Worm (Caenorhabditis elegans) whole organism, L4 larva: ENCODE measurements around the gene W06H8.6.

Source experiments
- ZK546.5 ChIP-seq, 2 experiments: sonication (generic microtip); optimal IDR thresholded peaks; 2 replicates each; lab custom pipeline; 2017; ENCODE audit warnings: missing biosample characterization in 2 of 2, missing genetic modification characterization in 2 of 2
- aha-1 ChIP-seq: fragments of 150-350 bp; peaks from one replicate; lab custom pipeline; 2014; ENCODE audit warnings: missing biosample characterization, missing genetic modification characterization
- fkh-10 ChIP-seq: fragments of 150-350 bp; optimal IDR thresholded peaks from 2 replicates; lab custom pipeline; 2014; ENCODE audit warnings: missing biosample characterization, missing genetic modification reagents, missing genetic modification characterization
- hlh-11 ChIP-seq: fragments of 200-800 bp; sonication (Bioruptor generic); optimal IDR thresholded peaks from 2 replicates; lab custom pipeline; 2018; ENCODE audit warnings: mild to moderate bottlenecking, missing genetic modification characterization, missing compliant biosample characterization
- lin-13 ChIP-seq: fragments of 150-350 bp; optimal IDR thresholded peaks from 2 replicates; lab custom pipeline; 2014; ENCODE audit warnings: missing biosample characterization, missing genetic modification reagents, missing genetic modification characterization
- lin-29 ChIP-seq: fragments of 200-800 bp; sonication (Bioruptor generic); IDR thresholded peaks from 2 replicates; pipeline ENCODE4 v1.3.6; 2022; ENCODE audit warnings: missing genetic modification reagents, missing genetic modification characterization, missing compliant biosample characterization
- mdl-1 ChIP-seq, 2 experiments: fragments of 150-350 bp in 1 of 2; sonication (generic microtip) in 1 of 2; optimal IDR thresholded peaks; 2 replicates each; lab custom pipeline; 2014 to 2017; ENCODE audit warnings: missing biosample characterization in 2 of 2, missing genetic modification characterization in 2 of 2
- nhr-42 ChIP-seq: fragments of 200-800 bp; sonication (Bioruptor generic); IDR thresholded peaks from 2 replicates; pipeline ENCODE4 v1.3.6; 2022; ENCODE audit warnings: missing genetic modification characterization, missing compliant biosample characterization
- pha-4 ChIP-seq, 2 experiments: fragments of 150-350 bp in 1 of 2; fragments of 200-800 bp in 1 of 2; sonication (Bioruptor generic) in 1 of 2; IDR thresholded peaks in 1 of 2; optimal IDR thresholded peaks in 1 of 2; 2 replicates each; pipeline versions ENCODE4 v1.3.6 to Lab custom; 2014 to 2022; ENCODE audit warnings: missing genetic modification characterization in 2 of 2, missing genetic modification reagents in 2 of 2, missing biosample characterization in 1 of 2, missing compliant biosample characterization in 1 of 2
- pqm-1 ChIP-seq: sonication (generic microtip); optimal IDR thresholded peaks from 2 replicates; lab custom pipeline; 2017; ENCODE audit warnings: missing biosample characterization, missing genetic modification characterization
- skn-1 ChIP-seq: fragments of 150-350 bp; optimal IDR thresholded peaks from 2 replicates; lab custom pipeline; 2014; ENCODE audit warnings: missing biosample characterization, missing genetic modification characterization
- snpc-4 ChIP-seq: fragments of 150-350 bp; optimal IDR thresholded peaks from 2 replicates; lab custom pipeline; 2014; ENCODE audit warnings: missing biosample characterization, missing genetic modification characterization

DNA sequence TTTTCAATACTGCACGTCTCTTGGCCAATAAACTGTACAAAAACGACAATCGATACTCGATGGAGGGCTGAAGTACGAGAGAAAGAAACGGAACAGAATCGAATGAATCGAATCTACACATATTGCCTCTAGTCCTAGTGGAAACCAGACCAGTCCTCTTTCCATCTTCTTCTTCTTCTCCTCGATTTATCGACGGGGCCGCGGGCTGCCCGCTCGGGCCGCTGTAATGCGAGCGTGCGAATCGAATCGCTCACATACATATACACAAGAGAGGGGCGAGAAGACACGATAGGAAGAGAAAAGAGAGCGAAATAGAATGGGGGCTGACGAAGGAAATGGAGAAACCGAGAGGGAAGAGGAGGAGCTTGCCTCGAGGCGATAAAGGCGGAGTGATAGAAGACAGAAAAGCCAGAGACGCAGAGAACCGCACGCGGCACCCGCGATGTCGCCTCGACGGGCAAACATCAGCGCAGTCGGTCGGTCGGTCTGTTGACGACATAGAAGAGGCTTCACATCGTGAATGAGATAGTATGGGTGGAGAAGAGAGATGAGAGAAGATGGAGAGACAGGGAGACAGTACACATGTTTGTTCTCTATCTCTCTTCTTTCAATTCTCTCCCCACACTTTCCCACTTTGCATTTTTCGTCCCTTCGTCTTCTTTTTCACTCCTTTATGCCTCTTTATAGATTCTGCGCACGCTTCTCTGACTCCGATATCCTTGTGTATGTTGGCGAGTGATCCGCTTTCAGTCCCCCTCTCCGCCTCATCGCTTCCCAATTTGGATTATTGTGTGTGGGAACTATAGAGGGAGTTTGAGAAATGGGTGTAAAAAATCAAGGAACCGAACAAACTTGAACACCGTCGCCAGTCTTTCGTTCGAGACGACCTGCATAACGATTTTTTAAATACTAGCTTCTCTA lies 776 bp upstream of the W06H8.6 start:
- TF ChIP-seq lin-29: no peak; the same call in 1 of the 2 replicates
- TF ChIP-seq ZK546.5 (tag; optimal IDR thresholded peaks at IDR 0.05; lab: Kevin White, UChicago): no peak
- peak; percentile 98 for TF ChIP-seq aha-1
- TF ChIP-seq lin-13: no peak
- peak; percentile 93 for TF ChIP-seq fkh-10 (GFP tag; lab: Kevin White, UChicago)
- peak; percentile 90 to 95 for TF ChIP-seq mdl-1 (tag; optimal IDR thresholded peaks at IDR 0.05; lab: Kevin White, UChicago)
- TF ChIP-seq nhr-42 (GFP tag; lab: Robert Waterston, UW): no peak; the same call in 1 of the 2 replicates
- TF ChIP-seq snpc-4 (tag; lab: Kevin White, UChicago): no peak
- peak; percentile 25 for TF ChIP-seq skn-1 (tag; lab: Kevin White, UChicago)
- peak; percentile 99 for TF ChIP-seq hlh-11 (tag; lab: Kevin White, UChicago)
- TF ChIP-seq pha-4 (GFP tag; IDR thresholded peaks at IDR 0.05; lab: Robert Waterston, UW): peak; percentile 96
- peak; percentile 41 for TF ChIP-seq pha-4 (tag; optimal IDR thresholded peaks at IDR 0.05; lab: Kevin White, UChicago)
- TF ChIP-seq pqm-1 (tag; lab: Kevin White, UChicago): no peak
